Fruit fly (Drosophila melanogaster) whole organism: Measurements from ENCODE around the gene bab2.

Experiments
- CG8478 ChIP-seq: fragments of >200 bp; optimal IDR thresholded peaks from 2 replicates; lab custom pipeline; 2018; ENCODE audit warnings: inconsistent platforms
- Dll ChIP-seq: fragments of >200 bp; optimal IDR thresholded peaks from 2 replicates; lab custom pipeline; 2017
- EcR ChIP-seq, 2 experiments: fragments of >200 bp; optimal IDR thresholded peaks; 2 replicates each; lab custom pipeline; 2017; ENCODE audit warnings: missing biosample characterization in 2 of 2, missing genetic modification characterization in 2 of 2, missing genetic modification reagents in 2 of 2
- pan ChIP-seq: fragments of >200 bp; optimal IDR thresholded peaks from 2 replicates; lab custom pipeline; 2017
- psq ChIP-seq: fragments of >200 bp; optimal IDR thresholded peaks from 2 replicates; lab custom pipeline; 2017
- usp ChIP-seq: fragments of >200 bp; optimal IDR thresholded peaks from 2 replicates; lab custom pipeline; 2017; ENCODE audit warnings: missing biosample characterization, missing genetic modification characterization, mixed read lengths

The bab2 gene

dm6 chr3L:1098567-1098981 is 78.5 kb downstream of the bab2 start:
- TF ChIP-seq Dll (lab: Kevin White, UChicago) (peak; percentile 62), psq (lab: Kevin White, UChicago) (no peak)

dm6 chr3L:1096944-1097911 is 79.8 kb downstream of the bab2 start:
- TF ChIP-seq Dll (lab: Kevin White, UChicago) (no peak), pan (lab: Kevin White, UChicago) (no peak), usp (GFP tag; lab: Kevin White, UChicago) (no peak), EcR (GFP tag; optimal IDR thresholded peaks at IDR 0.05; lab: Kevin White, UChicago) (no peak), psq (lab: Kevin White, UChicago) (no peak), CG8478 (lab: Kevin White, UChicago) (no peak)

- TF ChIP-seq Dll (lab: Kevin White, UChicago) (no peak), EcR (GFP tag; optimal IDR thresholded peaks at IDR 0.05; lab: Kevin White, UChicago) (no peak), pan (lab: Kevin White, UChicago) (no peak), usp (GFP tag; lab: Kevin White, UChicago) (no peak), CG8478 (lab: Kevin White, UChicago) (no peak), psq (lab: Kevin White, UChicago) (no peak)
Observed at dm6 chr3L:1095957-1096554, 81.0 kb downstream of the bab2 start.

dm6 chr3L:1094630-1095029 is 82.4 kb downstream of the bab2 start:
- TF ChIP-seq usp (GFP tag; lab: Kevin White, UChicago) (no peak), CG8478 (lab: Kevin White, UChicago) (no peak), Dll (lab: Kevin White, UChicago) (no peak), psq (lab: Kevin White, UChicago) (no peak), pan (lab: Kevin White, UChicago) (no peak), EcR (GFP tag; optimal IDR thresholded peaks at IDR 0.05; lab: Kevin White, UChicago) (no peak)

dm6 chr3L:1094123-1094522 is 83.0 kb downstream of the bab2 start:
- TF ChIP-seq EcR (GFP tag; optimal IDR thresholded peaks at IDR 0.05; lab: Kevin White, UChicago) (no peak), Dll (lab: Kevin White, UChicago) (no peak), usp (GFP tag; lab: Kevin White, UChicago) (no peak), CG8478 (lab: Kevin White, UChicago) (no peak), psq (lab: Kevin White, UChicago) (no peak), pan (lab: Kevin White, UChicago) (no peak)

- TF ChIP-seq psq (lab: Kevin White, UChicago): no peak
- no peak for TF ChIP-seq Dll (lab: Kevin White, UChicago)
- no peak for TF ChIP-seq usp (GFP tag; lab: Kevin White, UChicago)
- no peak for TF ChIP-seq pan (lab: Kevin White, UChicago)
- TF ChIP-seq EcR (GFP tag; optimal IDR thresholded peaks at IDR 0.05; lab: Kevin White, UChicago): no peak
- no peak for TF ChIP-seq CG8478 (lab: Kevin White, UChicago)
Observed at dm6 chr3L:1092853-1093838, 83.9 kb downstream of the bab2 start.

dm6 chr3L:1092253-1092652 is 84.8 kb downstream of the bab2 start:
- TF ChIP-seq usp (GFP tag; lab: Kevin White, UChicago) (no peak), Dll (lab: Kevin White, UChicago) (no peak), CG8478 (lab: Kevin White, UChicago) (no peak), EcR (GFP tag; optimal IDR thresholded peaks at IDR 0.05; lab: Kevin White, UChicago) (no peak), pan (lab: Kevin White, UChicago) (no peak), psq (lab: Kevin White, UChicago) (no peak)

- TF ChIP-seq CG8478 (lab: Kevin White, UChicago): no peak
Observed at dm6 chr3L:1091006-1091559, 86.0 kb downstream of the bab2 start.
